Fruit fly (Drosophila melanogaster) whole organism, embryonic: ENCODE results near the gene Mtp.
A peak's percentile ranks its signal among the peaks of the same experiment; 100 is the strongest.

Experiments used
- ATbp ChIP-seq: fragments of 200-800 bp; sonication (Bioruptor generic); optimal IDR thresholded peaks from 2 replicates; lab custom pipeline; 2017; ENCODE audit warnings: missing biosample characterization, mild to moderate bottlenecking, missing genetic modification characterization, missing genetic modification reagents
- Atf3 ChIP-seq: fragments of 200-800 bp; sonication (Bioruptor generic); optimal IDR thresholded peaks from 3 replicates; lab custom pipeline; 2016; ENCODE audit warnings: missing biosample characterization, missing genetic modification characterization
- Atf6 ChIP-seq: fragments of 200-800 bp; sonication (Bioruptor generic); IDR thresholded peaks from 2 replicates; pipeline ENCODE4 v1.3.6; 2022; ENCODE audit warnings: missing biosample characterization, missing genetic modification characterization
- CG11456 ChIP-seq: fragments of 200-800 bp; sonication (Bioruptor generic); IDR thresholded peaks from 3 replicates; pipeline ENCODE4 v1.3.6; 2022; ENCODE audit warnings: missing biosample characterization, missing genetic modification characterization
- CG12104 ChIP-seq: fragments of 200-800 bp; sonication (Bioruptor generic); optimal IDR thresholded peaks from 3 replicates; lab custom pipeline; 2016; ENCODE audit warnings: missing biosample characterization, missing genetic modification characterization
- CG13775 ChIP-seq: fragments of 200-800 bp; sonication (Bioruptor generic); optimal IDR thresholded peaks from 3 replicates; lab custom pipeline; 2017; ENCODE audit warnings: missing biosample characterization, mild to moderate bottlenecking, missing genetic modification characterization
- CG14441 ChIP-seq: fragments of 200-800 bp; sonication (Bioruptor generic); IDR thresholded peaks from 2 replicates; pipeline ENCODE4 v1.3.6; 2022; ENCODE audit warnings: missing biosample characterization, missing genetic modification characterization
- CG15269 ChIP-seq: fragments of 200-800 bp; sonication (Bioruptor generic); optimal IDR thresholded peaks from 2 replicates; lab custom pipeline; 2018; ENCODE audit warnings: missing biosample characterization, mild to moderate bottlenecking, missing genetic modification characterization, moderate library complexity
- CG1603 ChIP-seq: fragments of 200-800 bp; sonication (Bioruptor generic); optimal IDR thresholded peaks from 2 replicates; lab custom pipeline; 2019; ENCODE audit warnings: missing biosample characterization, mild to moderate bottlenecking, missing genetic modification characterization, moderate library complexity
- CG17912 ChIP-seq: fragments of 200-800 bp; sonication (Bioruptor generic); optimal IDR thresholded peaks from 2 replicates; lab custom pipeline; 2018; ENCODE audit warnings: missing biosample characterization, mild to moderate bottlenecking, missing genetic modification characterization
- CG18011 ChIP-seq: fragments of 200-800 bp; sonication (Bioruptor generic); optimal IDR thresholded peaks from 2 replicates; lab custom pipeline; 2017; ENCODE audit warnings: missing biosample characterization, missing genetic modification characterization, mild to moderate bottlenecking, moderate library complexity, missing genotype
- CG18262 ChIP-seq: fragments of 200-800 bp; optimal IDR thresholded peaks from 3 replicates; lab custom pipeline; 2019; ENCODE audit warnings: missing biosample characterization, mild to moderate bottlenecking, missing genetic modification characterization, moderate library complexity
- CG18599 ChIP-seq: fragments of 200-800 bp; sonication (Bioruptor generic); optimal IDR thresholded peaks from 3 replicates; lab custom pipeline; 2017; ENCODE audit warnings: missing biosample characterization, missing genetic modification characterization, mild to moderate bottlenecking, moderate library complexity, missing genetic modification reagents
- CG2712 ChIP-seq: fragments of 200-800 bp; optimal IDR thresholded peaks from 3 replicates; lab custom pipeline; 2019; ENCODE audit warnings: missing biosample characterization, mild to moderate bottlenecking, missing genetic modification characterization, moderate library complexity
- CG3726 ChIP-seq: fragments of 200-800 bp; sonication (Bioruptor generic); IDR thresholded peaks from 3 replicates; pipeline ENCODE4, ENCODE4 v1.3.6; 2022; ENCODE audit warnings: missing biosample characterization, missing genetic modification characterization
- CG4424 ChIP-seq: fragments of 200-800 bp; sonication (Bioruptor generic); optimal IDR thresholded peaks from 3 replicates; lab custom pipeline; 2016; ENCODE audit warnings: missing biosample characterization, missing genetic modification characterization
- CG6272 ChIP-seq: fragments of 200-800 bp; sonication (Bioruptor generic); IDR thresholded peaks from 2 replicates; pipeline ENCODE4 v1.3.6; 2022; ENCODE audit warnings: missing biosample characterization, missing genetic modification characterization
- CG6689 ChIP-seq: fragments of 200-800 bp; sonication (Bioruptor generic); IDR thresholded peaks from 2 replicates; pipeline ENCODE4 v1.3.6; 2022; ENCODE audit warnings: missing biosample characterization, missing genetic modification characterization
- CG7556 ChIP-seq: fragments of 200-800 bp; sonication (Bioruptor generic); optimal IDR thresholded peaks from 2 replicates; lab custom pipeline; 2017; ENCODE audit warnings: missing biosample characterization, mild to moderate bottlenecking, missing genetic modification characterization
- CG7839 ChIP-seq: fragments of 200-800 bp; sonication (Bioruptor generic); optimal IDR thresholded peaks from 3 replicates; lab custom pipeline; 2018; ENCODE audit warnings: missing biosample characterization, mild to moderate bottlenecking, missing genetic modification characterization, moderate library complexity
- CG8388 ChIP-seq: fragments of 200-800 bp; sonication (Bioruptor generic); optimal IDR thresholded peaks from 2 replicates; lab custom pipeline; 2019; ENCODE audit warnings: missing biosample characterization, mild to moderate bottlenecking, missing genetic modification characterization, moderate library complexity
- CG9437 ChIP-seq: fragments of 200-800 bp; sonication (Bioruptor generic); optimal IDR thresholded peaks from 2 replicates; lab custom pipeline; 2018; ENCODE audit warnings: missing biosample characterization, mild to moderate bottlenecking, missing genetic modification characterization
- Fer3 ChIP-seq: fragments of 200-800 bp; sonication (Bioruptor generic); optimal IDR thresholded peaks from 2 replicates; lab custom pipeline; 2018; ENCODE audit warnings: missing biosample characterization, mild to moderate bottlenecking, missing genetic modification characterization, moderate library complexity
- Hr51 ChIP-seq, 2 experiments: fragments of 200-800 bp; sonication (Bioruptor generic); optimal IDR thresholded peaks; 2 replicates in 1 of 2; 3 replicates in 1 of 2; lab custom pipeline; 2016 to 2018; ENCODE audit warnings: missing biosample characterization in 2 of 2, missing genetic modification characterization in 2 of 2, mild to moderate bottlenecking in 1 of 2, moderate library complexity in 1 of 2
- MTF-1 ChIP-seq: fragments of 200-800 bp; sonication (Bioruptor generic); optimal IDR thresholded peaks from 2 replicates; lab custom pipeline; 2018; ENCODE audit warnings: missing biosample characterization, mild to moderate bottlenecking, missing genetic modification characterization, borderline replicate concordance
- Med ChIP-seq: fragments of 200-800 bp; sonication (Bioruptor generic); peaks from one replicate; lab custom pipeline; 2016; ENCODE audit warnings: missing biosample characterization, missing genetic modification characterization, mild to moderate bottlenecking, inconsistent platforms, moderate library complexity
- Oli ChIP-seq: fragments of 200-800 bp; sonication (Bioruptor generic); optimal IDR thresholded peaks from 2 replicates; lab custom pipeline; 2018; ENCODE audit warnings: missing biosample characterization, mild to moderate bottlenecking, missing genetic modification characterization, moderate library complexity
- Rfx ChIP-seq: fragments of 200-800 bp; sonication (Bioruptor generic); IDR thresholded peaks from 2 replicates; pipeline ENCODE4 v1.3.6; 2022; ENCODE audit warnings: missing biosample characterization, missing genetic modification characterization
- Sox102F ChIP-seq: fragments of 200-800 bp; sonication (Bioruptor generic); optimal IDR thresholded peaks from 2 replicates; lab custom pipeline; 2018; ENCODE audit warnings: missing biosample characterization, mild to moderate bottlenecking, missing genetic modification characterization, moderate library complexity
- bsh ChIP-seq, 2 experiments: fragments of 200-800 bp; sonication (Bioruptor generic); optimal IDR thresholded peaks; 2 replicates each; lab custom pipeline; 2017 to 2018; ENCODE audit warnings: mild to moderate bottlenecking in 2 of 2, missing biosample characterization in 2 of 2, missing genetic modification characterization in 2 of 2, moderate library complexity in 1 of 2
- chm ChIP-seq: fragments of 200-800 bp; sonication (Bioruptor generic); IDR thresholded peaks from 2 replicates; pipeline ENCODE4 v1.3.6; 2022; ENCODE audit warnings: missing biosample characterization, missing genetic modification characterization
- fd96Cb ChIP-seq: fragments of 200-800 bp; sonication (Bioruptor generic); optimal IDR thresholded peaks from 2 replicates; lab custom pipeline; 2018; ENCODE audit warnings: missing biosample characterization, mild to moderate bottlenecking, missing genetic modification characterization, moderate library complexity
- gce ChIP-seq: fragments of 200-800 bp; sonication (Bioruptor generic); IDR thresholded peaks from 3 replicates; pipeline ENCODE4 v1.3.6; 2022; ENCODE audit warnings: missing biosample characterization, missing genetic modification characterization
- gcm2 ChIP-seq: fragments of 200-800 bp; sonication (Bioruptor generic); optimal IDR thresholded peaks from 2 replicates; lab custom pipeline; 2016; ENCODE audit warnings: missing biosample characterization, missing genetic modification characterization
- gem ChIP-seq: fragments of 200-800 bp; sonication (Bioruptor generic); optimal IDR thresholded peaks from 2 replicates; lab custom pipeline; 2019; ENCODE audit warnings: missing biosample characterization, mild to moderate bottlenecking, missing genetic modification characterization, moderate library complexity
- grau ChIP-seq: fragments of 200-800 bp; optimal IDR thresholded peaks from 3 replicates; lab custom pipeline; 2019; ENCODE audit warnings: missing biosample characterization, mild to moderate bottlenecking, missing genetic modification characterization, moderate library complexity
- ham ChIP-seq: fragments of 200-800 bp; sonication (Bioruptor generic); IDR thresholded peaks from 2 replicates; pipeline ENCODE4 v1.3.6; 2022; ENCODE audit warnings: missing biosample characterization, missing genetic modification characterization
- klu ChIP-seq: fragments of 200-800 bp; sonication (Bioruptor generic); IDR thresholded peaks from 2 replicates; pipeline ENCODE4 v1.3.6; 2022; ENCODE audit warnings: missing biosample characterization, missing genetic modification characterization
- lilli ChIP-seq: fragments of 200-800 bp; sonication (Bioruptor generic); optimal IDR thresholded peaks from 3 replicates; lab custom pipeline; 2016; ENCODE audit warnings: missing biosample characterization, missing genetic modification characterization
- mam ChIP-seq: fragments of 200-800 bp; sonication (Bioruptor generic); optimal IDR thresholded peaks from 3 replicates; lab custom pipeline; 2016; ENCODE audit warnings: missing biosample characterization, missing genetic modification characterization
- pan ChIP-seq, 4 experiments: fragments of >200 bp in 3 of 4; fragments of 200-800 bp in 1 of 4; sonication (Bioruptor generic) in 1 of 4; optimal IDR thresholded peaks in 3 of 4; IDR thresholded peaks in 1 of 4; 2 replicates each; pipeline versions ENCODE4 v1.3.6 to Lab custom; 2017 to 2022; ENCODE audit warnings: missing biosample characterization in 2 of 4, missing genetic modification characterization in 2 of 4, mixed read lengths in 1 of 4
- phol ChIP-seq: fragments of 200-800 bp; sonication (Bioruptor generic); optimal IDR thresholded peaks from 3 replicates; lab custom pipeline; 2018; ENCODE audit warnings: missing biosample characterization, mild to moderate bottlenecking, missing genetic modification characterization, moderate library complexity
- prd ChIP-seq, 3 experiments: fragments of >200 bp in 2 of 3; fragments of 200-800 bp in 1 of 3; sonication (Bioruptor generic) in 1 of 3; optimal IDR thresholded peaks in 2 of 3; IDR thresholded peaks in 1 of 3; 2 replicates in 2 of 3; 3 replicates in 1 of 3; pipeline versions ENCODE4 v1.3.6 to Lab custom; 2017 to 2022; ENCODE audit warnings: missing biosample characterization in 1 of 3, missing genetic modification characterization in 1 of 3
- row ChIP-seq: fragments of 200-800 bp; sonication (Bioruptor generic); IDR thresholded peaks from 3 replicates; pipeline ENCODE4 v1.3.6; 2022; ENCODE audit warnings: missing biosample characterization, missing genetic modification characterization
- run ChIP-seq: fragments of 200-800 bp; sonication (Bioruptor generic); optimal IDR thresholded peaks from 3 replicates; lab custom pipeline; 2018; ENCODE audit warnings: missing biosample characterization, mild to moderate bottlenecking, missing genetic modification characterization
- sens ChIP-seq: fragments of 200-800 bp; sonication (Bioruptor generic); peaks from one replicate; lab custom pipeline; 2016; ENCODE audit warnings: missing biosample characterization, missing genetic modification characterization
- tgo ChIP-seq: fragments of 200-800 bp; sonication (Bioruptor generic); IDR thresholded peaks from 3 replicates; pipeline ENCODE4 v1.3.6; 2022; ENCODE audit warnings: missing biosample characterization, missing genetic modification characterization
- tin ChIP-seq: fragments of 200-800 bp; sonication (Bioruptor generic); optimal IDR thresholded peaks from 3 replicates; lab custom pipeline; 2016; ENCODE audit warnings: missing biosample characterization, missing genetic modification characterization
- tio ChIP-seq: fragments of 200-800 bp; sonication (Bioruptor generic); optimal IDR thresholded peaks from 2 replicates; lab custom pipeline; 2017; ENCODE audit warnings: missing biosample characterization, missing genetic modification characterization, inconsistent platforms

The Mtp gene

dm6 chr2L:20915224-20915623 is 7.5 kb downstream of the Mtp start (continued):
- TF ChIP-seq Fer3 = peak; percentile 7
- peak; percentile 25; the same call in 1 of the 2 replicates for TF ChIP-seq Rfx (GFP tag; lab: Robert Waterston, UW)
- no peak for TF ChIP-seq CG11456 (GFP tag; lab: Robert Waterston, UW)
- TF ChIP-seq mam = peak; percentile 14
- peak in 1 of 2 experiments; percentile 65 for TF ChIP-seq Hr51 (GFP tag; optimal IDR thresholded peaks at IDR 0.05; lab: Kevin White, UChicago)
- no peak for TF ChIP-seq Med (GFP tag; lab: Kevin White, UChicago)
- 0 out of 3 replicates have a peak, but pooled peaks have one; percentile 26 for TF ChIP-seq CG3726 (GFP tag; lab: Robert Waterston, UW)
- TF ChIP-seq bsh (GFP tag; optimal IDR thresholded peaks at IDR 0.05; lab: Kevin White, UChicago) = peak in 1 of 2 experiments; percentile 61
- TF ChIP-seq CG17912 (GFP tag; lab: Kevin White, UChicago) = no peak
- TF ChIP-seq Oli (tag; lab: Kevin White, UChicago) = peak; percentile 39
- peak; percentile 16; the same call in 1 of the 2 replicates for TF ChIP-seq chm (GFP tag; lab: Robert Waterston, UW)
- no peak for TF ChIP-seq MTF-1 (GFP tag; lab: Kevin White, UChicago)
- no peak for TF ChIP-seq Atf3 (GFP tag; lab: Kevin White, UChicago)
- no peak for TF ChIP-seq CG18011 (GFP tag; lab: Kevin White, UChicago)
- TF ChIP-seq Atf6 (GFP tag; lab: Robert Waterston, UW) = peak; percentile 39; the same call in 1 of the 2 replicates
- TF ChIP-seq ham (GFP tag; lab: Robert Waterston, UW) = no peak
- TF ChIP-seq grau (tag; lab: Kevin White, UChicago) = peak; percentile 18
- TF ChIP-seq CG12104 (GFP tag; lab: Kevin White, UChicago) = peak; percentile 32
- TF ChIP-seq CG8388 = peak; percentile 46
- peak; percentile 66 for TF ChIP-seq row (GFP tag; lab: Robert Waterston, UW)
- peak; percentile 8 for TF ChIP-seq ATbp
- peak; percentile 52; the same call in 1 of the 2 replicates for TF ChIP-seq CG6689 (GFP tag; lab: Robert Waterston, UW)
- TF ChIP-seq lilli (GFP tag; lab: Kevin White, UChicago) = peak; percentile 28
- peak; percentile 11 for TF ChIP-seq gcm2 (GFP tag; lab: Kevin White, UChicago)
- peak; percentile 32 for TF ChIP-seq CG18599 (GFP tag; lab: Kevin White, UChicago)
- peak; percentile 47 for TF ChIP-seq tio (GFP tag; lab: Kevin White, UChicago)
- no peak for TF ChIP-seq gce
- peak; percentile 65 for TF ChIP-seq Sox102F (GFP tag; lab: Kevin White, UChicago)
- peak; percentile 69 for TF ChIP-seq gem (tag; lab: Kevin White, UChicago)
- TF ChIP-seq CG14441 (GFP tag; lab: Robert Waterston, UW) = peak; percentile 58
- TF ChIP-seq CG18262 (tag; lab: Kevin White, UChicago) = peak; percentile 36
- TF ChIP-seq fd96Cb = peak; percentile 37
- peak; percentile 90 for TF ChIP-seq sens (GFP tag; lab: Kevin White, UChicago)
- no peak for TF ChIP-seq CG6272 (GFP tag; lab: Robert Waterston, UW)
- TF ChIP-seq CG13775 (GFP tag; lab: Kevin White, UChicago) = peak; percentile 26
- TF ChIP-seq CG2712 (tag; lab: Kevin White, UChicago) = peak; percentile 56
- TF ChIP-seq klu (GFP tag; lab: Robert Waterston, UW) = 0 out of 2 replicates have a peak, but pooled peaks have one; percentile 8
- peak; percentile 50 for TF ChIP-seq phol (tag; lab: Kevin White, UChicago)
- TF ChIP-seq run (tag; lab: Kevin White, UChicago) = no peak
- peak; percentile 58; the same call in 2 of the 3 replicates for TF ChIP-seq tgo (GFP tag; lab: Robert Waterston, UW)
- TF ChIP-seq tin (GFP tag; lab: Kevin White, UChicago) = peak; percentile 20
- TF ChIP-seq CG1603 = peak; percentile 24
- peak; percentile 47 for TF ChIP-seq CG7839
- no peak for TF ChIP-seq CG9437
- no peak for TF ChIP-seq pan (optimal IDR thresholded peaks at IDR 0.05; lab: Kevin White, UChicago)
- peak in 1 of 2 experiments; percentile 67 for TF ChIP-seq pan (GFP tag; optimal IDR thresholded peaks at IDR 0.05 in 1 of 2, IDR thresholded peaks at IDR 0.05 in 1 of 2)
- TF ChIP-seq CG7556 (GFP tag; lab: Kevin White, UChicago) = peak; percentile 35
- no peak for TF ChIP-seq prd (optimal IDR thresholded peaks at IDR 0.05; lab: Kevin White, UChicago)
- TF ChIP-seq prd (GFP tag; IDR thresholded peaks at IDR 0.05; lab: Robert Waterston, UW) = peak; percentile 63
- TF ChIP-seq CG15269 (tag; lab: Kevin White, UChicago) = peak; percentile 30
- TF ChIP-seq CG4424 = peak; percentile 30
